Worm (Caenorhabditis elegans): Measurements from ENCODE around the gene cpr-5.
A peak's percentile ranks its signal among the peaks of the same experiment; 100 is the strongest.

DNA sequence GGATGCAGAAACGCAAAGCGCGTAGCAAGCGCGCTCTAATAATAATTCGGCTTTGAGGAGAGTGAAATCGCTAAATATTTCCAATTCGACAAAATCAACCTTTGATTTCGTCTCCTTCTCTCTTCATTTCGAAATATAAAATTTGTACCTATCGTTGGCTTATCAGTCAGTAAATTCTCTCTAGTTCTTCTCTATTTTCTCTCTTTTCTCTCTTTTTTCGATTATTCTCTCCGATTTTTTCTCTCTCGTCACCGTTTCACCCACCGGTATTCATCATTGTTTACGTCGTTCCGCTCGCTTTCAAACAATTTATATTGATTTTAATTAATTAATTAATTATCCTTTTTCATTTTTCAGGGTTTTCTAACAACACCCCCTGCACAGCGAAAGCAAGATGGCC is 22.1 kb upstream of the cpr-5 start, which contains the start of gene cmd-1:
- TF ChIP-seq lin-38 (GFP tag; IDR thresholded peaks at IDR 0.05) (peak; percentile 30; the same call in 1 of the 2 replicates), pqm-1 (tag; optimal IDR thresholded peaks at IDR 0.05) (peak; percentile 36), ceh-82 (tag; optimal IDR thresholded peaks at IDR 0.05) (no peak), nhr-11 (tag; optimal IDR thresholded peaks at IDR 0.05) (no peak)
